Worm (Caenorhabditis elegans): ENCODE measurements around the gene col-73.

DNA sequence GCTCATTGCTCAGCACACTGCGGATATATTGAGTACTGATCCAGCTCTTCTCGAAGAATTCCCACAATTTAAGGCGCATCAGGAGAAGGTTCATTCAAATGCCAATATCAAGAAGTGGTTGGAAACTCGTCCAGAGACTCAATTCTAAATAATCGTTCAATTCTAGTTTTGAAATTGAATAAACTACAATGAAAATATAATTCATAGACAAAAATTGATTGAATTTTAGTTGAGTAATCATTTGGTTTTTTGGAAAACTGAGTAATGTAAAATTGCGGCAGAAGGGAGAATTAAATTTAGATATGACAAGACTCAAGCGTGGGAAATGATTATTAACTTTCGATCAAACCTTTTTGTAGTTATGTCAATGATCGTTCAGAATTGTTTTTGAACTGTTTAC, 11.5 kb upstream of the col-73 start:
- TF ChIP-seq blmp-1 (tag; optimal IDR thresholded peaks at IDR 0.05) (no peak), unc-39 (tag; optimal IDR thresholded peaks at IDR 0.05) (no peak), elt-3 (tag; optimal IDR thresholded peaks at IDR 0.05) (no peak), nhr-76 (tag; optimal IDR thresholded peaks at IDR 0.05) (no peak), sptf-1 (tag; optimal IDR thresholded peaks at IDR 0.05) (no peak), nhr-237 (tag; optimal IDR thresholded peaks at IDR 0.05) (no peak), ztf-11 (tag; optimal IDR thresholded peaks at IDR 0.05) (no peak), nhr-12 (tag; optimal IDR thresholded peaks at IDR 0.05) (no peak), tbx-8 (GFP tag; optimal IDR thresholded peaks at IDR 0.05) (no peak), snpc-4 (tag; optimal IDR thresholded peaks at IDR 0.05) (no peak), mep-1 (tag; optimal IDR thresholded peaks at IDR 0.05) (no peak), mab-5 (tag; optimal IDR thresholded peaks at IDR 0.05) (no peak), sem-2 (GFP tag; optimal IDR thresholded peaks at IDR 0.05) (no peak), unc-62 (GFP tag; optimal IDR thresholded peaks at IDR 0.05) (no peak)
